Worm (Caenorhabditis elegans): ENCODE measurements around the gene dnj-1.
A peak's percentile ranks its signal among the peaks of the same experiment; 100 is the strongest.

ce11 chrIV:11310624-11311023 lies 11.8 kb downstream of the dnj-1 start, which contains the start of gene znf-207:
- TF ChIP-seq snpc-4 (tag; optimal IDR thresholded peaks at IDR 0.05) (no peak), ama-1 (optimal IDR thresholded peaks at IDR 0.05) (no peak), aly-2 (tag; optimal IDR thresholded peaks at IDR 0.05) (no peak), zag-1 (tag; optimal IDR thresholded peaks at IDR 0.05) (no peak), mab-5 (tag; optimal IDR thresholded peaks at IDR 0.05) (no peak), ztf-11 (tag; optimal IDR thresholded peaks at IDR 0.05) (no peak), elt-1 (tag; optimal IDR thresholded peaks at IDR 0.05) (no peak), mbf-1 (tag; optimal IDR thresholded peaks at IDR 0.05) (no peak), lin-13 (GFP tag; optimal IDR thresholded peaks at IDR 0.05) (peak; percentile 41), Y55F3AM.14 (GFP tag; optimal IDR thresholded peaks at IDR 0.05) (no peak), nhr-11 (tag; optimal IDR thresholded peaks at IDR 0.05) (no peak), R02D3.7 (tag; optimal IDR thresholded peaks at IDR 0.05) (no peak), ceh-16 (tag; optimal IDR thresholded peaks at IDR 0.05) (no peak)

Data from whole organism, L2 larva.